Worm (Caenorhabditis elegans): Measurements from ENCODE around the gene rha-1.

The rha-1 gene

DNA sequence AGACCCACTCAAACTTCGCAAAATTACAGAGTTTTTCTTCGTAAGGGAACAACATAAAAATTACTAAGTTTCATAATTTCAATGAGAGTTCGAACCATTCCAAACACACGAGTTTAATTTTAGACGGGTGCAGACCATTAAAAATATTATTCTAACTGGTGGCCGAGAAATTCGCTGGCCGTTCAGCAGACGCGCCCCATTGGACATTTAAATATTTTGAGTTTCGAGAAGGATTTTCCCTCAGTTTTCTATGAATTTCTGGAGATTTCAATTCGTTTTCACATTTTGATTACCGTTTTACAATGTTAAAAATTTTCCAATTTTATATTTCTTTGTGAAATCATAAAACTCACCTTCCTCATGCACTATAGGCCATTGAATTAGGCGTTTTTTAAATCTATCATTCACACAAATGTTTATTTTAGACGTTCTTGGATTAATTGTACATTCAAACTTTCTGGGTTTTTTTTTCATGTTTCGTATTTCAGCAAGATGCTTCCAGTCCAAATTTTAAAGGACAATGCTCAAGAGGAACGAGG is 43.9 kb upstream of the rha-1 start, which contains the start of gene cct-2:
Gene cct-2 (plus strand): TSS at position 489 of the 539 bp plus-strand sequence.
- TF ChIP-seq ceh-83 (GFP tag; optimal IDR thresholded peaks at IDR 0.05): no peak
- TF ChIP-seq lsy-2 (tag; optimal IDR thresholded peaks at IDR 0.05): peak; percentile 30
- no peak for TF ChIP-seq mls-2 (tag; optimal IDR thresholded peaks at IDR 0.05)
- no peak for TF ChIP-seq ham-2 (GFP tag; optimal IDR thresholded peaks at IDR 0.05)
- no peak for TF ChIP-seq ceh-39 (tag; optimal IDR thresholded peaks at IDR 0.05)
- no peak for TF ChIP-seq lin-13 (tag; optimal IDR thresholded peaks at IDR 0.05)
- TF ChIP-seq cnd-1 (tag; optimal IDR thresholded peaks at IDR 0.05): no peak
- TF ChIP-seq nhr-12 (tag; optimal IDR thresholded peaks at IDR 0.05): no peak
- no peak for TF ChIP-seq sptf-1 (tag; optimal IDR thresholded peaks at IDR 0.05)
- TF ChIP-seq nhr-76 (tag; optimal IDR thresholded peaks at IDR 0.05): no peak
- TF ChIP-seq mab-5 (tag; optimal IDR thresholded peaks at IDR 0.05): no peak
- no peak for TF ChIP-seq tbx-8 (GFP tag; optimal IDR thresholded peaks at IDR 0.05)
- TF ChIP-seq pha-4 (tag; optimal IDR thresholded peaks at IDR 0.05): peak; percentile 4
- no peak for TF ChIP-seq unc-62 (GFP tag; optimal IDR thresholded peaks at IDR 0.05)
- TF ChIP-seq unc-39 (tag; optimal IDR thresholded peaks at IDR 0.05): no peak
- TF ChIP-seq ceh-43 (GFP tag; optimal IDR thresholded peaks at IDR 0.05): no peak
- no peak for TF ChIP-seq flh-1 (GFP tag; optimal IDR thresholded peaks at IDR 0.05)
- peak; percentile 41 for TF ChIP-seq ces-1 (GFP tag; optimal IDR thresholded peaks at IDR 0.05)
- no peak for TF ChIP-seq snpc-4 (tag; optimal IDR thresholded peaks at IDR 0.05)
- TF ChIP-seq bed-3 (GFP tag; optimal IDR thresholded peaks at IDR 0.05): no peak
- TF ChIP-seq lin-32 (GFP tag; optimal IDR thresholded peaks at IDR 0.05): no peak
- TF ChIP-seq zip-8 (tag; optimal IDR thresholded peaks at IDR 0.05): no peak
- no peak for TF ChIP-seq blmp-1 (tag; optimal IDR thresholded peaks at IDR 0.05)
- peak; percentile 22 for TF ChIP-seq mep-1 (tag; optimal IDR thresholded peaks at IDR 0.05)
- TF ChIP-seq nhr-28 (tag; optimal IDR thresholded peaks at IDR 0.05): no peak
- no peak for TF ChIP-seq sem-2 (GFP tag; optimal IDR thresholded peaks at IDR 0.05)
- no peak for TF ChIP-seq hlh-1 (tag; optimal IDR thresholded peaks at IDR 0.05)
- TF ChIP-seq ztf-11 (tag; optimal IDR thresholded peaks at IDR 0.05): no peak
- peak; percentile 32 for TF ChIP-seq nhr-237 (tag; optimal IDR thresholded peaks at IDR 0.05)
- no peak for TF ChIP-seq nhr-2 (tag; optimal IDR thresholded peaks at IDR 0.05)
- no peak for TF ChIP-seq elt-3 (tag; optimal IDR thresholded peaks at IDR 0.05)
- no peak for TF ChIP-seq M03D4.4 (tag; optimal IDR thresholded peaks at IDR 0.05)
- TF ChIP-seq unc-120 (tag; optimal IDR thresholded peaks at IDR 0.05; ENCODE audit: poor library complexity, severe bottlenecking): no peak
- no peak for TF ChIP-seq drap-1 (GFP tag; optimal IDR thresholded peaks at IDR 0.05)
- no peak for TF ChIP-seq elt-1 (tag; optimal IDR thresholded peaks at IDR 0.05; ENCODE audit: borderline replicate concordance, insufficient read depth)

DNA sequence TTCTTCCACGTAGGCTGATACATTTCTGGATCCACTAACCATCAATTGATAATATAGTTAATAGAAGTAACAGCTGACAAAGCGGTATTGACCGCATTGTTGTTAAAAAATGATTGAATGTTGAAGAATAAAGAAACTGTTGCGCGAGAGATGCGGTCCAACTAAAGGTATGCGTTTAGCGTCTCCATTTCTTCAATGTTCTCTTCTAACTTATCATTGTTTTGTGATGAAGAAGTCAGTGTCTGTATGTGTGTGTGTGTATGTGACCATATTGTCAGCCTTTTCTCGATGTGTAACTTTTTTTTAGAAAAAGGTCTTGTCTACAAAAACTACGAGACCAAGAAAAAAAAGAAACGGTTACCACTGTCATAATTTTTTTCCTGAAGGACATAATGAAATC is 43.0 kb upstream of the rha-1 start, which contains the start of gene B0457.2:
Gene B0457.2 (minus strand): TSS at position 101 of the 400 bp plus-strand sequence.
- TF ChIP-seq hlh-1 (tag; optimal IDR thresholded peaks at IDR 0.05) (no peak), ham-2 (GFP tag; optimal IDR thresholded peaks at IDR 0.05) (no peak)

DNA sequence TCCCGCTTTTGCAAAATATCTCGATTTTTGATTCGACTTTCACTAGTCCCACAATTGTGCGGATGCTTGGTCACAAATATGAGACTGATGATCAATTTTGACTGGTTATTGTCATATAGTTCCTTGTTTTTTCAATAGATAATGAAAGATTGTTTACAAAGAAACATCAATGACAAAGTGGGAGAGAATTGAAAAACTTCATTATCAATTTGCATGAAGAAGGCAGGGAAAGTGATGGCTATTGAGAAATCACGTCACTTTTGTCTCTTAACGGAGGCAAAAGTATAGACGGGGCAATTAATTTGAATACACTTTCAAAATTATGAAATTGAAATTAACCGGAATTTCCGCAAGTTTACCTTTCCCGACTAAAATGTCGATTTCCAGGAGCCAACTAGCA is 39.7 kb upstream of the rha-1 start:
- TF ChIP-seq unc-120 (tag; optimal IDR thresholded peaks at IDR 0.05; ENCODE audit: poor library complexity, severe bottlenecking): no peak
- TF ChIP-seq flh-1 (GFP tag; optimal IDR thresholded peaks at IDR 0.05): no peak
- no peak for TF ChIP-seq ceh-83 (GFP tag; optimal IDR thresholded peaks at IDR 0.05)
- no peak for TF ChIP-seq elt-3 (tag; optimal IDR thresholded peaks at IDR 0.05)
- no peak for TF ChIP-seq mep-1 (tag; optimal IDR thresholded peaks at IDR 0.05)
- TF ChIP-seq nhr-237 (tag; optimal IDR thresholded peaks at IDR 0.05): no peak
- no peak for TF ChIP-seq unc-62 (GFP tag; optimal IDR thresholded peaks at IDR 0.05)
- TF ChIP-seq drap-1 (GFP tag; optimal IDR thresholded peaks at IDR 0.05): no peak
- TF ChIP-seq ztf-11 (tag; optimal IDR thresholded peaks at IDR 0.05): no peak
- TF ChIP-seq sem-2 (GFP tag; optimal IDR thresholded peaks at IDR 0.05): no peak
- no peak for TF ChIP-seq ceh-39 (tag; optimal IDR thresholded peaks at IDR 0.05)

DNA sequence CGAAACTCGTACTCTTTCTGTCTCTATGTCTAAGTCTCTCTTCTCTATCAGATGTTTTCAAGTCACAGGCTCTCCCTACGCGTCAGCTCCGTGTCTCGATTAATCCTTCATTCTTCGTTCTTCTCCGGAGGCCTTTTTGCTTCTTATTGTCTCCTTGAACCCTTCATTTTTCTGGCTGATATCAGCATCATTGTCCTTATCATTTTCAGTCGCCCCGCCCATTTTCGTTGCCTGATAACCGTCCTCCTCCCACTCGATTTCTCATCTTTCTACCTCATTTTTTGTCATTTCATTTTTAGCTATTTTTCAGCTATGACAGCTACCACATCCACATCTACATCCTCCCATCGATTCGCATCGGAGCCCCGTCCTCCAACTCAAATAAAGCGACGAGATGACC is 38.7 kb upstream of the rha-1 start, which contains the start of gene B0457.6:
Gene B0457.6 (plus strand): TSS at position 284 of the 400 bp plus-strand sequence.
- TF ChIP-seq nhr-76 (tag; optimal IDR thresholded peaks at IDR 0.05) (no peak), lsy-2 (tag; optimal IDR thresholded peaks at IDR 0.05) (no peak), mab-5 (tag; optimal IDR thresholded peaks at IDR 0.05) (no peak), sem-2 (GFP tag; optimal IDR thresholded peaks at IDR 0.05) (no peak), mep-1 (tag; optimal IDR thresholded peaks at IDR 0.05) (no peak), unc-39 (tag; optimal IDR thresholded peaks at IDR 0.05) (no peak), drap-1 (GFP tag; optimal IDR thresholded peaks at IDR 0.05) (no peak), elt-3 (tag; optimal IDR thresholded peaks at IDR 0.05) (no peak), bed-3 (GFP tag; optimal IDR thresholded peaks at IDR 0.05) (no peak), unc-120 (tag; optimal IDR thresholded peaks at IDR 0.05; ENCODE audit: poor library complexity, severe bottlenecking) (no peak), ham-2 (GFP tag; optimal IDR thresholded peaks at IDR 0.05) (no peak), ces-1 (GFP tag; optimal IDR thresholded peaks at IDR 0.05) (no peak), ceh-83 (GFP tag; optimal IDR thresholded peaks at IDR 0.05) (no peak), mls-2 (tag; optimal IDR thresholded peaks at IDR 0.05) (no peak), tbx-8 (GFP tag; optimal IDR thresholded peaks at IDR 0.05) (no peak)

Measured in whole organism, mixed stage, embryonic.